Fruit fly (Drosophila melanogaster) whole organism, embryonic: Measurements from ENCODE around the gene CG45100.

Experiments used
- Atf3 ChIP-seq: fragments of 200-800 bp; sonication (Bioruptor generic); optimal IDR thresholded peaks from 3 replicates; lab custom pipeline; 2016; ENCODE audit warnings: missing biosample characterization, missing genetic modification characterization
- B-H1 ChIP-seq: fragments of 200-800 bp; sonication (Bioruptor generic); IDR thresholded peaks from 3 replicates; pipeline ENCODE4 v1.3.6; 2022; ENCODE audit warnings: missing biosample characterization, missing genetic modification characterization
- CG10462 ChIP-seq: fragments of 200-800 bp; sonication (Bioruptor generic); optimal IDR thresholded peaks from 2 replicates; lab custom pipeline; 2016; ENCODE audit warnings: missing biosample characterization, missing genetic modification characterization
- CG11456 ChIP-seq: fragments of 200-800 bp; sonication (Bioruptor generic); IDR thresholded peaks from 3 replicates; pipeline ENCODE4 v1.3.6; 2022; ENCODE audit warnings: missing biosample characterization, missing genetic modification characterization
- CG12236 ChIP-seq: fragments of 200-800 bp; sonication (Bioruptor generic); optimal IDR thresholded peaks from 2 replicates; lab custom pipeline; 2016; ENCODE audit warnings: missing biosample characterization, missing genetic modification characterization
- CG13287 ChIP-seq: fragments of 200-800 bp; sonication (Bioruptor generic); IDR thresholded peaks from 2 replicates; pipeline ENCODE4 v1.3.6; 2022; ENCODE audit warnings: missing biosample characterization, missing genetic modification characterization; ENCODE audit not compliant: partially characterized antibody
- CG15073 ChIP-seq: fragments of 200-800 bp; sonication (Bioruptor generic); optimal IDR thresholded peaks from 2 replicates; lab custom pipeline; 2016; ENCODE audit warnings: missing biosample characterization, missing genetic modification characterization
- CG1529 ChIP-seq: fragments of 200-800 bp; sonication (Bioruptor generic); optimal IDR thresholded peaks from 3 replicates; lab custom pipeline; 2018; ENCODE audit warnings: missing biosample characterization, missing genetic modification characterization
- CG15514 ChIP-seq: fragments of 200-800 bp; sonication (Bioruptor generic); optimal IDR thresholded peaks from 3 replicates; lab custom pipeline; 2017; ENCODE audit warnings: missing biosample characterization, missing genetic modification characterization, mild to moderate bottlenecking, moderate library complexity, missing genetic modification reagents
- CG18011 ChIP-seq: fragments of 200-800 bp; sonication (Bioruptor generic); optimal IDR thresholded peaks from 2 replicates; lab custom pipeline; 2017; ENCODE audit warnings: missing biosample characterization, missing genetic modification characterization, mild to moderate bottlenecking, moderate library complexity, missing genotype
- CG33557 ChIP-seq: fragments of 200-800 bp; sonication (Bioruptor generic); optimal IDR thresholded peaks from 2 replicates; lab custom pipeline; 2019; ENCODE audit warnings: missing biosample characterization, mild to moderate bottlenecking, missing genetic modification characterization, moderate library complexity
- CG42726 ChIP-seq: fragments of 200-800 bp; sonication (Bioruptor generic); IDR thresholded peaks from 2 replicates; pipeline ENCODE4 v1.3.6; 2022; ENCODE audit warnings: missing biosample characterization, missing genetic modification characterization; ENCODE audit not compliant: partially characterized antibody
- CG4424 ChIP-seq: fragments of 200-800 bp; sonication (Bioruptor generic); optimal IDR thresholded peaks from 3 replicates; lab custom pipeline; 2016; ENCODE audit warnings: missing biosample characterization, missing genetic modification characterization
- CG6272 ChIP-seq: fragments of 200-800 bp; sonication (Bioruptor generic); IDR thresholded peaks from 2 replicates; pipeline ENCODE4 v1.3.6; 2022; ENCODE audit warnings: missing biosample characterization, missing genetic modification characterization
- CG6654 ChIP-seq: fragments of 200-800 bp; sonication (Bioruptor generic); optimal IDR thresholded peaks from 2 replicates; lab custom pipeline; 2017; ENCODE audit warnings: missing biosample characterization, mild to moderate bottlenecking, missing genetic modification characterization
- CG7357 ChIP-seq: fragments of 200-800 bp; sonication (Bioruptor generic); IDR thresholded peaks from 3 replicates; pipeline ENCODE4 v1.3.6; 2022; ENCODE audit warnings: missing biosample characterization, missing genetic modification characterization
- CG7786 ChIP-seq: fragments of 200-800 bp; sonication (Bioruptor generic); optimal IDR thresholded peaks from 2 replicates; lab custom pipeline; 2016; ENCODE audit warnings: missing biosample characterization, missing genetic modification characterization
- CrebB ChIP-seq: fragments of 200-800 bp; sonication (Bioruptor generic); optimal IDR thresholded peaks from 3 replicates; lab custom pipeline; 2018; ENCODE audit warnings: missing biosample characterization, mild to moderate bottlenecking, missing genetic modification characterization
- E2f1 ChIP-seq: fragments of 200-800 bp; sonication (Bioruptor generic); IDR thresholded peaks from 2 replicates; pipeline ENCODE4 v1.3.6; 2022; ENCODE audit warnings: missing biosample characterization, missing genetic modification characterization
- E2f2 ChIP-seq: fragments of 200-800 bp; sonication (Bioruptor generic); IDR thresholded peaks from 2 replicates; pipeline ENCODE4 v1.3.6; 2022; ENCODE audit warnings: missing biosample characterization, missing genetic modification characterization
- Eip74EF ChIP-seq, 2 experiments: fragments of 200-800 bp in 1 of 2; fragments of >200 bp in 1 of 2; sonication (Bioruptor generic) in 1 of 2; optimal IDR thresholded peaks; 2 replicates each; lab custom pipeline; 2017 to 2019; ENCODE audit warnings: missing biosample characterization in 2 of 2, missing genetic modification characterization in 2 of 2, mild to moderate bottlenecking in 1 of 2, moderate library complexity in 1 of 2
- Fer1 ChIP-seq: fragments of 200-800 bp; sonication (Bioruptor generic); optimal IDR thresholded peaks from 2 replicates; lab custom pipeline; 2017; ENCODE audit warnings: missing biosample characterization, mild to moderate bottlenecking, missing genetic modification characterization
- Hr3 ChIP-seq: fragments of 200-800 bp; sonication (Bioruptor generic); optimal IDR thresholded peaks from 3 replicates; lab custom pipeline; 2016; ENCODE audit warnings: missing biosample characterization, missing genetic modification characterization
- Hr51 ChIP-seq, 2 experiments: fragments of 200-800 bp; sonication (Bioruptor generic); optimal IDR thresholded peaks; 2 replicates in 1 of 2; 3 replicates in 1 of 2; lab custom pipeline; 2016 to 2018; ENCODE audit warnings: missing biosample characterization in 2 of 2, missing genetic modification characterization in 2 of 2, mild to moderate bottlenecking in 1 of 2, moderate library complexity in 1 of 2
- Mrtf ChIP-seq: fragments of 200-800 bp; sonication (Bioruptor generic); IDR thresholded peaks from 3 replicates; pipeline ENCODE4 v1.3.6; 2022; ENCODE audit warnings: missing biosample characterization, missing genetic modification characterization
- Myb ChIP-seq: fragments of 200-800 bp; sonication (Bioruptor generic); optimal IDR thresholded peaks from 2 replicates; lab custom pipeline; 2016; ENCODE audit warnings: missing biosample characterization, missing genetic modification characterization
- NK7.1 ChIP-seq: fragments of 200-800 bp; sonication (Bioruptor generic); optimal IDR thresholded peaks from 3 replicates; lab custom pipeline; 2016; ENCODE audit warnings: missing biosample characterization, missing genetic modification characterization
- PHDP ChIP-seq: fragments of 200-800 bp; sonication (Bioruptor generic); optimal IDR thresholded peaks from 3 replicates; lab custom pipeline; 2018; ENCODE audit warnings: missing biosample characterization, mild to moderate bottlenecking, missing genetic modification characterization, moderate library complexity
- Sry-δ ChIP-seq: fragments of 200-800 bp; sonication (Bioruptor generic); optimal IDR thresholded peaks from 2 replicates; lab custom pipeline; 2016; ENCODE audit warnings: missing biosample characterization, missing genetic modification characterization
- YL-1 ChIP-seq: fragments of 200-800 bp; sonication (Bioruptor generic); optimal IDR thresholded peaks from 3 replicates; lab custom pipeline; 2017; ENCODE audit warnings: missing biosample characterization, mild to moderate bottlenecking, missing genetic modification characterization
- ab ChIP-seq: fragments of 200-800 bp; sonication (Bioruptor generic); optimal IDR thresholded peaks from 2 replicates; lab custom pipeline; 2016; ENCODE audit warnings: missing biosample characterization, missing genetic modification characterization
- bsh ChIP-seq, 2 experiments: fragments of 200-800 bp; sonication (Bioruptor generic); optimal IDR thresholded peaks; 2 replicates each; lab custom pipeline; 2017 to 2018; ENCODE audit warnings: mild to moderate bottlenecking in 2 of 2, missing biosample characterization in 2 of 2, missing genetic modification characterization in 2 of 2, moderate library complexity in 1 of 2
- cas ChIP-seq: fragments of 200-800 bp; sonication (Bioruptor generic); IDR thresholded peaks from 2 replicates; pipeline ENCODE4 v1.3.6; 2022; ENCODE audit warnings: missing biosample characterization, missing genetic modification characterization
- cato ChIP-seq: fragments of 200-800 bp; sonication (Bioruptor generic); optimal IDR thresholded peaks from 2 replicates; lab custom pipeline; 2016; ENCODE audit warnings: missing biosample characterization, missing genetic modification characterization, borderline replicate concordance
- grn ChIP-seq: fragments of 200-800 bp; sonication (Bioruptor generic); optimal IDR thresholded peaks from 3 replicates; lab custom pipeline; 2017; ENCODE audit warnings: missing biosample characterization, missing genetic modification characterization
- jigr1 ChIP-seq: fragments of 200-800 bp; sonication (Bioruptor generic); IDR thresholded peaks from 3 replicates; pipeline ENCODE4 v1.3.6; 2022; ENCODE audit warnings: missing biosample characterization, missing genetic modification characterization
- kah ChIP-seq: fragments of 200-800 bp; sonication (Bioruptor generic); optimal IDR thresholded peaks from 2 replicates; lab custom pipeline; 2018; ENCODE audit warnings: missing biosample characterization, mild to moderate bottlenecking, missing genetic modification characterization
- kni ChIP-seq: fragments of 200-800 bp; sonication (Bioruptor generic); optimal IDR thresholded peaks from 3 replicates; lab custom pipeline; 2017; ENCODE audit warnings: mild to moderate bottlenecking, missing biosample characterization, missing genetic modification reagents, missing genetic modification characterization
- lab ChIP-seq: fragments of 200-800 bp; sonication (Bioruptor generic); optimal IDR thresholded peaks from 3 replicates; lab custom pipeline; 2017; ENCODE audit warnings: missing biosample characterization, missing genetic modification characterization, mild to moderate bottlenecking, moderate library complexity, missing genetic modification reagents
- nmo ChIP-seq: fragments of 200-800 bp; sonication (Bioruptor generic); optimal IDR thresholded peaks from 2 replicates; lab custom pipeline; 2018; ENCODE audit warnings: missing biosample characterization, mild to moderate bottlenecking, missing genetic modification characterization, moderate library complexity
- p53 ChIP-seq: fragments of 200-800 bp; sonication (Bioruptor generic); optimal IDR thresholded peaks from 2 replicates; lab custom pipeline; 2016; ENCODE audit warnings: missing biosample characterization, missing genetic modification characterization
- prd ChIP-seq, 3 experiments: fragments of >200 bp in 2 of 3; fragments of 200-800 bp in 1 of 3; sonication (Bioruptor generic) in 1 of 3; optimal IDR thresholded peaks in 2 of 3; IDR thresholded peaks in 1 of 3; 2 replicates in 2 of 3; 3 replicates in 1 of 3; pipeline versions ENCODE4 v1.3.6 to Lab custom; 2017 to 2022; ENCODE audit warnings: missing biosample characterization in 1 of 3, missing genetic modification characterization in 1 of 3
- psq ChIP-seq: fragments of 200-800 bp; sonication (Bioruptor generic); optimal IDR thresholded peaks from 2 replicates; lab custom pipeline; 2017; ENCODE audit warnings: missing biosample characterization, missing genetic modification characterization
- salm ChIP-seq: fragments of 200-800 bp; sonication (Bioruptor generic); optimal IDR thresholded peaks from 2 replicates; lab custom pipeline; 2018; ENCODE audit warnings: missing biosample characterization, mild to moderate bottlenecking, missing genetic modification characterization
- sim ChIP-seq: fragments of 200-800 bp; sonication (Bioruptor generic); IDR thresholded peaks from 2 replicates; pipeline ENCODE4 v1.3.6; 2022; ENCODE audit warnings: missing biosample characterization, missing genetic modification characterization
- slbo ChIP-seq: fragments of 200-800 bp; sonication (Bioruptor generic); IDR thresholded peaks from 2 replicates; pipeline ENCODE4 v1.3.6; 2022; ENCODE audit warnings: missing biosample characterization, missing genetic modification characterization
- sqz ChIP-seq: fragments of 200-800 bp; sonication (Bioruptor generic); optimal IDR thresholded peaks from 3 replicates; lab custom pipeline; 2018; ENCODE audit warnings: missing biosample characterization, mild to moderate bottlenecking, missing genetic modification characterization
- wek ChIP-seq: fragments of 200-800 bp; sonication (Bioruptor generic); optimal IDR thresholded peaks from 3 replicates; lab custom pipeline; 2018; ENCODE audit warnings: missing biosample characterization, mild to moderate bottlenecking, missing genetic modification characterization, moderate library complexity

Gene CG45100

dm6 chr3R:5517002-5517875, 42.8 kb upstream of the CG45100 start, which contains the start of gene Itpr (continued):
- no peak for TF ChIP-seq CG15514 (GFP tag; lab: Kevin White, UChicago)
- TF ChIP-seq prd (optimal IDR thresholded peaks at IDR 0.05; lab: Kevin White, UChicago), result no peak
- TF ChIP-seq prd (GFP tag; IDR thresholded peaks at IDR 0.05; lab: Robert Waterston, UW), result peak; percentile 13; the same call in 1 of the 3 replicates
- no peak for TF ChIP-seq Hr3
- no peak for TF ChIP-seq p53
- TF ChIP-seq CG33557 (GFP tag; lab: Kevin White, UChicago), result no peak
- no peak for TF ChIP-seq CG4424 (GFP tag; lab: Kevin White, UChicago)
- peak; percentile 33 for TF ChIP-seq YL-1 (GFP tag; lab: Kevin White, UChicago)
- no peak for TF ChIP-seq cato
- peak in 1 of 2 experiments; percentile 55 for TF ChIP-seq Eip74EF (GFP tag; optimal IDR thresholded peaks at IDR 0.05; lab: Kevin White, UChicago)
- TF ChIP-seq CG6654, result no peak
- TF ChIP-seq salm (tag; lab: Kevin White, UChicago), result no peak
- no peak for TF ChIP-seq CrebB (tag; lab: Kevin White, UChicago)
- peak; percentile 34; the same call in 1 of the 2 replicates for TF ChIP-seq E2f2 (GFP tag; lab: Robert Waterston, UW)
- TF ChIP-seq CG7357 (GFP tag; lab: Robert Waterston, UW), result no peak
- TF ChIP-seq cas (GFP tag; lab: Robert Waterston, UW), result no peak
- TF ChIP-seq CG6272 (GFP tag; lab: Robert Waterston, UW), result 0 out of 2 replicates have a peak, but pooled peaks have one; percentile 18
- TF ChIP-seq Fer1 (GFP tag; lab: Kevin White, UChicago), result peak; percentile 1
- no peak for TF ChIP-seq Sry-δ (GFP tag; lab: Kevin White, UChicago)
- no peak for TF ChIP-seq CG11456 (GFP tag; lab: Robert Waterston, UW)
- no peak for TF ChIP-seq sqz (GFP tag; lab: Kevin White, UChicago)
- no peak for TF ChIP-seq PHDP (tag; lab: Kevin White, UChicago)
- TF ChIP-seq kni, result peak; percentile 59
- no peak for TF ChIP-seq wek
- no peak for TF ChIP-seq jigr1 (GFP tag; lab: Robert Waterston, UW)
- peak; percentile 3 for TF ChIP-seq CG10462 (GFP tag; lab: Kevin White, UChicago)
- no peak for TF ChIP-seq slbo (GFP tag; lab: Robert Waterston, UW)
- peak; percentile 84 for TF ChIP-seq CG42726 (GFP tag; lab: Robert Waterston, UW)
- TF ChIP-seq NK7.1 (GFP tag; lab: Kevin White, UChicago), result no peak
- TF ChIP-seq sim, result no peak
- no peak for TF ChIP-seq CG12236 (GFP tag; lab: Kevin White, UChicago)
- TF ChIP-seq ab (GFP tag; lab: Kevin White, UChicago), result no peak
- TF ChIP-seq CG13287 (GFP tag; lab: Robert Waterston, UW), result peak; percentile 49; the same call in 1 of the 2 replicates
- peak; percentile 58 for TF ChIP-seq Myb (GFP tag; lab: Kevin White, UChicago)
- TF ChIP-seq Hr51 (GFP tag; optimal IDR thresholded peaks at IDR 0.05; lab: Kevin White, UChicago), result no peak
- no peak for TF ChIP-seq grn
- TF ChIP-seq E2f1 (GFP tag; lab: Robert Waterston, UW), result no peak
- no peak for TF ChIP-seq psq (GFP tag; lab: Kevin White, UChicago)
- peak; percentile 22 for TF ChIP-seq lab (GFP tag; lab: Kevin White, UChicago)
- no peak for TF ChIP-seq CG15073 (GFP tag; lab: Kevin White, UChicago)
- no peak for TF ChIP-seq CG7786 (GFP tag; lab: Kevin White, UChicago)
- peak; percentile 98 for TF ChIP-seq kah (GFP tag; lab: Kevin White, UChicago)
- no peak for TF ChIP-seq bsh (GFP tag; optimal IDR thresholded peaks at IDR 0.05; lab: Kevin White, UChicago)
- TF ChIP-seq nmo, result no peak
- no peak for TF ChIP-seq B-H1
- TF ChIP-seq Atf3 (GFP tag; lab: Kevin White, UChicago), result no peak
- TF ChIP-seq CG1529, result no peak
- TF ChIP-seq Mrtf (GFP tag; lab: Robert Waterston, UW), result no peak
- no peak for TF ChIP-seq CG18011 (GFP tag; lab: Kevin White, UChicago)
